Worm (Caenorhabditis elegans) whole organism, mixed stage, embryonic: ENCODE results near the gene T19H5.7.

ENCODE experiments used
- blmp-1 ChIP-seq: fragments of 150-350 bp; optimal IDR thresholded peaks from 2 replicates; lab custom pipeline; 2014; ENCODE audit warnings: missing biosample characterization, missing genetic modification characterization
- ceh-43 ChIP-seq: fragments of 200-800 bp; sonication (Bioruptor generic); optimal IDR thresholded peaks from 2 replicates; lab custom pipeline; 2018; ENCODE audit warnings: mild to moderate bottlenecking, missing genetic modification characterization, moderate library complexity, missing compliant biosample characterization
- lin-13 ChIP-seq: fragments of 150-350 bp; optimal IDR thresholded peaks from 2 replicates; lab custom pipeline; 2014; ENCODE audit warnings: missing biosample characterization, missing genetic modification characterization
- lin-32 ChIP-seq: fragments of 200-800 bp; sonication (Bioruptor generic); optimal IDR thresholded peaks from 2 replicates; lab custom pipeline; 2018; ENCODE audit warnings: mild to moderate bottlenecking, missing genetic modification characterization, missing compliant biosample characterization
- lsy-2 ChIP-seq: fragments of 150-350 bp; optimal IDR thresholded peaks from 2 replicates; lab custom pipeline; 2014; ENCODE audit warnings: missing biosample characterization, missing genetic modification characterization
- mab-5 ChIP-seq: fragments of 150-350 bp; optimal IDR thresholded peaks from 2 replicates; lab custom pipeline; 2014; ENCODE audit warnings: missing biosample characterization, missing genetic modification characterization
- mls-2 ChIP-seq: sonication (generic microtip); optimal IDR thresholded peaks from 2 replicates; lab custom pipeline; 2016; ENCODE audit warnings: mild to moderate bottlenecking, missing genetic modification characterization, moderate library complexity, missing compliant biosample characterization
- snpc-4 ChIP-seq: fragments of 150-350 bp; optimal IDR thresholded peaks from 2 replicates; lab custom pipeline; 2014; ENCODE audit warnings: missing biosample characterization, missing genetic modification characterization
- unc-62 ChIP-seq: fragments of 150-350 bp; optimal IDR thresholded peaks from 2 replicates; lab custom pipeline; 2014; ENCODE audit warnings: missing biosample characterization, missing genetic modification reagents, missing genetic modification characterization
- zip-8 ChIP-seq: fragments of 150-350 bp; optimal IDR thresholded peaks from 2 replicates; lab custom pipeline; 2014; ENCODE audit warnings: missing biosample characterization, missing genetic modification characterization
- ztf-11 ChIP-seq: fragments of 150-350 bp; optimal IDR thresholded peaks from 2 replicates; lab custom pipeline; 2014; ENCODE audit warnings: missing biosample characterization, missing genetic modification characterization

DNA sequence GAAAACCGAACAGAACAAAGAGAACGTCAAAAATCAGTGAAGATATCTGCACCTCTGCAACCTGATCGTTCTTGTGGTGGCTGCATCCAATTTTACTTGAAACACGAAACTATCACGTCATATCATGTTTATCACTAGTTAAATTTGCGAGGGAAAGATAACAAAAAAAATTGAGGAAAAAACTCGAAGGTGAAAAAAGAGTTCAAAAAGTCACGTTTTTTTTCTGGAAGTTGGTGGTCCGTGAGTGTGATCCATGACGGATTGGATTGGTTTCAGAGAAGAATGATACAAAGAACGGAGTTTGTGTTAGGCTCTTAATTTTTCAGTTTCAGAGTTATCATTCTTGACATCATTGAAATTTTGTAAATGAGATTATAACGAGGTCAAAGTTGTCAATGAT lies 2.6 kb upstream of the T19H5.7 start:
- TF ChIP-seq zip-8 (tag; lab: Kevin White, UChicago) (no peak), mab-5 (tag; lab: Kevin White, UChicago) (no peak), lsy-2 (tag; lab: Kevin White, UChicago) (no peak), ceh-43 (no peak), unc-62 (GFP tag; lab: Kevin White, UChicago) (no peak), blmp-1 (tag; lab: Kevin White, UChicago) (no peak), ztf-11 (tag; lab: Kevin White, UChicago) (no peak), lin-32 (GFP tag; lab: Kevin White, UChicago) (no peak), lin-13 (tag; lab: Kevin White, UChicago) (no peak), mls-2 (tag; lab: Kevin White, UChicago) (no peak), snpc-4 (no peak)
